Fruit fly (Drosophila melanogaster) S2 (cell line): ENCODE measurements around the gene CG13315.

Source experiments
- CG8478 ChIP-seq: fragments of >200 bp; optimal IDR thresholded peaks from 2 replicates; lab custom pipeline; 2018
- CTCF ChIP-seq, 2 experiments: fragments of >200 bp; optimal IDR thresholded peaks; 2 replicates each; lab custom pipeline; 2018

dm6 chr3L:9096648-9097047 lies at the start of gene CG13315:
- TF ChIP-seq CTCF (optimal IDR thresholded peaks at IDR 0.05; lab: Kevin White, UChicago) (no peak), CG8478 (lab: Kevin White, UChicago) (no peak)
